Worm (Caenorhabditis elegans): ENCODE results near the gene nipi-3.

The nipi-3 gene

ce11 chrX:15659561-15659960 is 51.8 kb downstream of the nipi-3 start:
- TF ChIP-seq cog-1 (tag; optimal IDR thresholded peaks at IDR 0.05) (no peak), ref-1 (GFP tag; conservative IDR thresholded peaks at IDR 0.05) (no peak), ztf-29 (GFP tag; IDR thresholded peaks at IDR 0.05) (no peak), T22C8.4 (GFP tag; IDR thresholded peaks at IDR 0.05) (no peak), klf-2 (GFP tag; conservative IDR thresholded peaks at IDR 0.05) (no peak), ztf-23 (GFP tag; IDR thresholded peaks at IDR 0.05) (no peak), med-1 (GFP tag; optimal IDR thresholded peaks at IDR 0.05; ENCODE audit: insufficient read depth) (no peak), flt-1 (GFP tag; IDR thresholded peaks at IDR 0.05) (no peak), tab-1 (GFP tag; IDR thresholded peaks at IDR 0.05) (no peak)

Data from whole organism, midembryonic.